Worm (Caenorhabditis elegans) whole organism, L4 larva: ENCODE results near the gene scl-13.

Experiments
- F10B5.3 ChIP-seq: sonication (generic microtip); optimal IDR thresholded peaks from 2 replicates; lab custom pipeline; 2016; ENCODE audit warnings: mild to moderate bottlenecking, missing genetic modification characterization, missing compliant biosample characterization
- ama-1 ChIP-seq: fragments of 150-350 bp; optimal IDR thresholded peaks from 2 replicates; lab custom pipeline; 2014; ENCODE audit warnings: inconsistent platforms, mixed read lengths
- attf-4 ChIP-seq: sonication (generic microtip); optimal IDR thresholded peaks from 3 replicates; lab custom pipeline; 2017; ENCODE audit warnings: missing biosample characterization, missing genetic modification characterization
- duxl-1 ChIP-seq: sonication (generic microtip); optimal IDR thresholded peaks from 2 replicates; lab custom pipeline; 2016; ENCODE audit warnings: mild to moderate bottlenecking, missing genetic modification characterization, moderate library complexity, missing compliant biosample characterization; ENCODE audit not compliant: poor library complexity
- nhr-11 ChIP-seq: fragments of 150-350 bp; optimal IDR thresholded peaks from 2 replicates; lab custom pipeline; 2014; ENCODE audit warnings: missing biosample characterization, missing genetic modification characterization
- nhr-76 ChIP-seq: fragments of 150-350 bp; optimal IDR thresholded peaks from 2 replicates; lab custom pipeline; 2014; ENCODE audit warnings: missing biosample characterization, missing genetic modification characterization
- nhr-77 ChIP-seq: fragments of 150-350 bp; optimal IDR thresholded peaks from 2 replicates; lab custom pipeline; 2014; ENCODE audit warnings: missing biosample characterization, missing genetic modification characterization
- zip-2 ChIP-seq: fragments of 150-350 bp; optimal IDR thresholded peaks from 2 replicates; lab custom pipeline; 2014; ENCODE audit warnings: missing biosample characterization, missing genetic modification characterization

DNA sequence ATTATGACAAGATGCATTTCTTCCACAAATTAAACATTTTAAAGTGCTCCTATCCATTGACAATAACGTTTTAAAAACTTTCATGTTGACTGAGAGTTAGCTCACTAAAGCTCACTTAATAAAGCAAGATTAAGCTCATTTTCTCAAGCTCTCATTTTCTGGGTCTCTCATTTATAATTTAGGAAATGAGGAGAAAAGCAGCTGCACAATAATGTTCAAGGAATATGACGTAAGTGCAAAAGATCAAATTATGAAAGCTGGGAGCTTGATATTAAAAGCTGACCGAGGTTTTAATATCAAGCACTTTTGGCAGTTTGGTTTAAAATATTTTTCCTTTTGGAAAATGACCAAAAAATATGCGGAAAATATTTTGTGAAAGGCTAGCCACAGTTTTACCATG is 46.3 kb upstream of the scl-13 start, which contains the start of gene nhr-188:
- TF ChIP-seq F10B5.3 (no peak), nhr-76 (no peak), zip-2 (tag; lab: Kevin White, UChicago) (no peak), ama-1 (no peak), attf-4 (no peak), nhr-77 (no peak), duxl-1 (no peak), nhr-11 (tag; lab: Kevin White, UChicago) (no peak)
